Fruit fly (Drosophila melanogaster) whole organism: ENCODE results near the gene djl.

Experiments
- CG8478 ChIP-seq: fragments of >200 bp; optimal IDR thresholded peaks from 2 replicates; lab custom pipeline; 2018; ENCODE audit warnings: inconsistent platforms
- Dll ChIP-seq: fragments of >200 bp; optimal IDR thresholded peaks from 2 replicates; lab custom pipeline; 2017
- EcR ChIP-seq, 2 experiments: fragments of >200 bp; optimal IDR thresholded peaks; 2 replicates each; lab custom pipeline; 2017; ENCODE audit warnings: missing biosample characterization in 2 of 2, missing genetic modification characterization in 2 of 2, missing genetic modification reagents in 2 of 2
- pan ChIP-seq: fragments of >200 bp; optimal IDR thresholded peaks from 2 replicates; lab custom pipeline; 2017
- psq ChIP-seq: fragments of >200 bp; optimal IDR thresholded peaks from 2 replicates; lab custom pipeline; 2017
- usp ChIP-seq: fragments of >200 bp; optimal IDR thresholded peaks from 2 replicates; lab custom pipeline; 2017; ENCODE audit warnings: missing biosample characterization, missing genetic modification characterization, mixed read lengths

Gene djl

DNA sequence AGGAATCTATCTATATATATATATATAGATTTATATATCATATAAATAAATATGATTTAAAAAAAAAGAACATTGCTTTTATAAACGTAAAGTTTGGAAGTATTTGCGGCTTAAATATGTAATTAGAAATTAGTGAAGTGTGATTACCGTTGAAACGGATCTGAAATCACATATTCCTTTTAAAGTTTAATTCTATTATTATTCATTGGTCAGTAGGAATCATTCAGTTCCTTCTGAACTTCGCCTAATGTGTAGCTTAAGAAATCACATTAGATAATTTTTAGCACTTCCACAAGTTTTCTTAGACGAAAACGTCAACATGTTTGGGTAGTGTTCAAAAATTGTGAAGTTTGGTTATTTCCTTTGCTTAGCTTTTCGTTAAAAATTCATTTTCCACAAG, at the start of gene djl:
TSS of gene djl (plus strand) at position 301 of the 400 bp plus-strand sequence.
- TF ChIP-seq pan (lab: Kevin White, UChicago) (no peak), EcR (GFP tag; optimal IDR thresholded peaks at IDR 0.05; lab: Kevin White, UChicago) (no peak)

DNA sequence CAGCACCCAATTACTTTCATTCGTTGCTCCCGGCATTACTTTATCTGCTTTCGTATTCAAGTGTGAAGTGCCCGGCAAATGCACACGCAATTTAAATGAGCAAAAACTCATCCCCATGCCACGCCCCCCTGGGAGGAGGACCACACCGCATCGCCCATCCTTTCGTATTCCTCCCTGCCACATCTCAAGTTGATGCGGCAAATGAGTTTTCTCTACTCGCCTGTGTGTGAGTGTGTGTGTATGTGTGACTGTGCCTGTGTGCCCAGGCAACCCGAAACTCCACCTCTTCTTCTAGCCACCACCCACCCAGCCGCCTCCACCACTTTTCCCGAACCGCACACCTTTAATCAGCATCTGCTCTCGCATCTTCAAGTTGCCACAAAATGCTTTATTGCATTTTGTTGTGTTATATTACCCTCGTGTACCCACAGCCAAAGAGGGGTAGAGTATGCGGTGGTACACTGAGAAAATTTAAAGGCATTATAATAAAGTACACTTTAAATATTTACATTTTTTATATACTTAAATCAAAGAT, 49.5 kb upstream of the djl start:
- TF ChIP-seq CG8478 (lab: Kevin White, UChicago) (no peak), pan (lab: Kevin White, UChicago) (no peak), psq (no peak), usp (GFP tag; lab: Kevin White, UChicago) (no peak), Dll (lab: Kevin White, UChicago) (no peak)

DNA sequence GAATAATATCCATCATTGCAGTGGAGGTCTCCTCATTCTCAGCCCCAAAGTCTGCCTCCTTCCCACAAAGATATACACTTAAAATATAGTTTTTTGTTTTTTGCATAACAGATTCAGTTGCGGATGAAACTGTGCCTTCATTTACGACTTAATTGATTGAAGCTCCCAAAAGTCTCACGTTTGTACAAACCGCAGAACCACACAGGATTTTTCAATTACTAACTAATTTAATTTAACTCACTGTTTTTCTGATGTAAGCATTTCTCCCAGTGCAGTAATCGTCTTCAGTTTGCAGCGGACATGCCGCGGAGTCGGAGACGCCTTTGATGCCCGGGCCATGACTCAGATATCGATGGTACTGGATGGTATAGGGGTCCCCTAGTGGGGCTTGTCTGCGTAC, 36.0 kb upstream of the djl start:
- TF ChIP-seq psq (no peak), EcR (GFP tag; optimal IDR thresholded peaks at IDR 0.05; lab: Kevin White, UChicago) (no peak), usp (GFP tag; lab: Kevin White, UChicago) (no peak), pan (lab: Kevin White, UChicago) (no peak), Dll (lab: Kevin White, UChicago) (no peak)

DNA sequence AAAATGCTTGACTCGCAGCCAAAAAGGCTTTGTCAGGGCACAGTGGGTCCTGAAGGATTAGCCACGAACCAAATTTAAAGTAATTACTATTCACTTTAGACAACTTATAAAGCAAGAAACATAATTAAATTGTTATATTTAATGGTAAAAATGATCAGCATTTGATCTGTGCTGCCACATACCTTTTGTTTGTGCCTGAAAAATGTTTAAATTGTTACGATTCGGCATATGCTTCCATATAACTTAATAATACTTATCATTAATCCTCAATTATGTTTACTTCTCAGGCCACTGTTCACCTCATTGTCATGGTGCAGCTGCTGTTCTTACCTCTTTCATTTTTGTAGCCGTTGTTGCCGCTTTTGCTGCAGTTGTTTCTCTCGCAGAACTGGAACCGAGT, 35.3 kb upstream of the djl start:
- TF ChIP-seq CG8478 (lab: Kevin White, UChicago), result no peak
- no peak for TF ChIP-seq psq
- no peak for TF ChIP-seq usp (GFP tag; lab: Kevin White, UChicago)
- TF ChIP-seq EcR (GFP tag; optimal IDR thresholded peaks at IDR 0.05; lab: Kevin White, UChicago), result no peak
- TF ChIP-seq pan (lab: Kevin White, UChicago), result no peak
- no peak for TF ChIP-seq Dll (lab: Kevin White, UChicago)

DNA sequence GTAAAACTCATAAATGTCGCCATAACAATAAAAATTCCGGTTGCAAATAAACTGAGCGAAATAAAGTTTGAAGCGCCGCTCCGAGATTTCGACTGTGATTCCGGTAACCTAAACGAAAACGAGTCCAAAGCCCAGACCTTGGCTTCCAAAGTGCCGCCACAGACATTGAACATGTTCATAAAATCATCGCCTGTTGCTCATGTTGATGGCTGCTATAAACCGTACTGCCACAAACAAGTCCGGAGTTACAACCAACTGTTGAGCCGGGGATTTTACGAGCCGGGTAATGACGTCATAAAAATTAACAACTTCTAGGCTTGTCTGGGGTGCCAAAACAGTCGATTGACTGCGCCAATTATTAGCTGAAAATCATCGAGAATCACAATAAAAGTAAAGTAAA, 32.0 kb upstream of the djl start:
- TF ChIP-seq EcR (GFP tag; optimal IDR thresholded peaks at IDR 0.05; lab: Kevin White, UChicago) (no peak), Dll (lab: Kevin White, UChicago) (no peak), CG8478 (lab: Kevin White, UChicago) (no peak), psq (no peak), usp (GFP tag; lab: Kevin White, UChicago) (no peak), pan (lab: Kevin White, UChicago) (no peak)

DNA sequence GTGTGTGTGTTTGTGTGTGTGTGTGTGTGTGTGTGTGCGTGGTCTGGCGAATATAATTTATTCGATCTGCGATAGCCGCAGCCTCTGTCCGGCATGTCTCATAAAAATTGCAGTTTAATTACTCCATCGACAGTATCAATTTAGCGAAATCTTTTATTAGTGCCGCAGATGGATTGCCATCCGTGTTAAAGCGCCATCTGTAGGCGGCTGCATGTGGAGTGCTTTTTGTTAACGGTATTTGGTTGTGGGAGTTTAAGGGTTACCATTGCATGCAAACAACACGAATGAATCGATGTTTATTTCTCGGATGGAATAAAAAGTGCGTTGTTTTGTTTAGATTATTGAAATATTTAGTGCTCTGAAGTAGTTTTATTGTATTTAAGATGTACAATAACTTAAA, 31.1 kb upstream of the djl start:
- no peak for TF ChIP-seq usp (GFP tag; lab: Kevin White, UChicago)
- TF ChIP-seq EcR (GFP tag; optimal IDR thresholded peaks at IDR 0.05; lab: Kevin White, UChicago), result no peak
- TF ChIP-seq psq, result no peak
- TF ChIP-seq CG8478 (lab: Kevin White, UChicago), result no peak
- TF ChIP-seq Dll (lab: Kevin White, UChicago), result no peak

DNA sequence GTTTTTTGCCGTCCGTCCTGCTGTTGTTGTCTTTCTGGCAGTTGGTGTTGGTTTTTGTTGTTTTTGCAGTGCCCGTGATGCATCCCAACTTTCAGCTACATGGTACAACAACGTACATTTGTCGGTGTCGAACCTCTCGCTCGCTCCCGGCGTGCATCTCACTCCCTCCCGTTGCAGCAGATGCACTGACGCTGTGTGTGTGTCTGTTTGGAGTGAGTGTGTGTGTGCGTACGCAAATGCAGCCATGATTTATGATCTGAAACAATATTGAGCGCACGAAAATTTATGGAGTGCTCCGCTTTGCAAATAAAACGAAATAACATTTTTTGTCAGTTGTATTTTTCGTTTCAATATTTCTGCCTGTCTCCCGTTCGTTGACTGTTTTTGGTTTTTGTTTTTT, 29.0 kb upstream of the djl start:
- TF ChIP-seq psq, result no peak
- TF ChIP-seq EcR (GFP tag; optimal IDR thresholded peaks at IDR 0.05; lab: Kevin White, UChicago), result no peak
- TF ChIP-seq Dll (lab: Kevin White, UChicago), result no peak
- TF ChIP-seq pan (lab: Kevin White, UChicago), result no peak
- no peak for TF ChIP-seq CG8478 (lab: Kevin White, UChicago)
- no peak for TF ChIP-seq usp (GFP tag; lab: Kevin White, UChicago)

DNA sequence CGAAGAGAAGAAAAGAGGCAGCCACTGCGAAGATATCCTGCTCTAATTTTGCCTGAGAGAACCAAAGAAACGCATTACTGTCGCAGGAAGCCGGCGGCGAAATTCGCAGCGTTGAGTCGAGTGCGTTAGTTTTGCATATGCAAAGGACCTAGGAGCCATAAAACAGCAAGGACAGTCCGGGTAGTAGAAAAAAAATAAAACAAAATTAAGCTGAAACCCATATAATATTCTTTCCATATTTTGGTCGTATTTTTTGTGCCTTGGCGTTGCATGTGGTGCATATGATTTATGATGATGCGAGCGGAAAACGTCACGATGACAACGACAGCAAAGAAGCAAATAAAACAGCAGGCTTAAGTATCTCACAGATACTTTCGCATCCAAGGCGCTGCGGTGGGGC, 26.9 kb upstream of the djl start:
- TF ChIP-seq pan (lab: Kevin White, UChicago) (no peak), EcR (GFP tag; optimal IDR thresholded peaks at IDR 0.05; lab: Kevin White, UChicago) (no peak), Dll (lab: Kevin White, UChicago) (no peak), psq (no peak), CG8478 (lab: Kevin White, UChicago) (no peak), usp (GFP tag; lab: Kevin White, UChicago) (no peak)

DNA sequence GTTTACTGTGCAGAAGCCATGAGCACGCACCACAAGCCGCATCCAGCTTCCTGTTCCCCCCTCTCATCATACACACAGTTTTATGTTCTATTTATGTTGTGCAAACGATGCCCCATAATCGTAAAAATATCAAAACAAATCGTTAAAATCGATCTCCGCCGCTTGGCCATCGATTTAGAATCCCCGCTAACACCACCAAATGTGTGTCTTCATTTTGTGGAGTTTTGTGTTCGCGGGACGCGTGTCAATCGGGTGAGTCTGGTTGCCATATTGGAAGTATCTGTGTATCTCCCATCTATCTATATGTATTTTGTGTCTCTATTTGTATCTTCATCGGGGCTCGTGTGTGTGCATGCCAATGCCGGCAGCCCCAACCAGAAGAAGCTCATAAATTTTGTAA, 26.1 kb upstream of the djl start:
- TF ChIP-seq psq (no peak), EcR (GFP tag; optimal IDR thresholded peaks at IDR 0.05; lab: Kevin White, UChicago) (no peak), Dll (lab: Kevin White, UChicago) (no peak), CG8478 (lab: Kevin White, UChicago) (no peak), pan (lab: Kevin White, UChicago) (no peak), usp (GFP tag; lab: Kevin White, UChicago) (no peak)

DNA sequence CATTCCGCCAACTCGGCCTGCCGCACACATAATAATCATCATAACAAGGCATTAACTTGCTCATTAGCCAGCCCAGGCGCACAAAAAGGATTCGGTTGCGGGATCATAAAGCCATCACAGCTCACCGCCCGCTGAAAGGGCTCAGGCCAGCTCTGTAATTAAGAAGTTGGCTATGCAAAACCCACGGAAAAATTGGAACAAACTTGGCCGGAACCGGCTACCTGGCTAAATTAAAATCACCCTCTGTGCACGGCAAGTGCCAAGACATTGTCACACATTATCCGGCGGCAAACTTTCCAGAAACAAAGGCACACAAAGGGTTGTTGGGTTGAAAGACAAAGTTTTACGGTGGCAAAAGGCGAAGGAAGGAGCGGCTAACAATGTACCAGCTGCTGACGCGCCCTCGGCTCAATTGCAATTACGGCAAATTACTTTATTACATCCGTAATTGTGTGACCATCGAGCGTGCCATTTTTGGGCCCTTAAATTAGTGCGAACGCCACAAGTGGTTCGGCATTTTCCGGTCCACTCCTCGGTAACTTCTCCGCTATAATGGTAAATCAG, 24.8 kb upstream of the djl start:
- no peak for TF ChIP-seq psq
- TF ChIP-seq EcR (GFP tag; optimal IDR thresholded peaks at IDR 0.05; lab: Kevin White, UChicago), result no peak
- no peak for TF ChIP-seq Dll (lab: Kevin White, UChicago)
- TF ChIP-seq CG8478 (lab: Kevin White, UChicago), result no peak
- TF ChIP-seq pan (lab: Kevin White, UChicago), result no peak
- TF ChIP-seq usp (GFP tag; lab: Kevin White, UChicago), result no peak

DNA sequence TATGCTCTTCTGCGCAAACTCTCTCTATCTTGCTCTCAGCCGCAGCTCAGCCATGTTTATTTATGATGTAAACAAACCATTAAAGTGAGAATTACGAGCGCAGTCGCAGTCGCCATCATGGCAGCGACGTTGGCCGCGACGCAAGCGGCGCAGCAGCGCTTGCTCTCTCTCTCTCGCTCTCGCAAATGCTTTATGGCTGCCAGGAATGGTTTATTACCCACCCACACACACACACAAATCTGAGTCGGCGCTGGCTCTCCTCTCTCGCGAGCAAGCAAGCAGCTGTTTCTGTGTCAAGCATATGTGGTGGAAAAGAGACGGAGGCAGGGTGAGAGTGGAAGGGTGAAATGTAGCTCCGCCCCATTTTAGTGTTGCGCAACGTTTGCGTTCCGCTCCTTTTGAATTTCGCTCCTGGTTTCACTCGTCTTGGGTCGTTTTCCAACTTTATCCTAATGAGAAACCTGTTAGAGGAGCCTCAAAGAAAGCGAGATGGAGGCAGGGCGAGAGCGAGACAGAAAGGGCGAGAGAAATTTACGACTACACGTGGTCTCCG, 23.2 kb upstream of the djl start:
- TF ChIP-seq CG8478 (lab: Kevin White, UChicago) (no peak), usp (GFP tag; lab: Kevin White, UChicago) (no peak), Dll (lab: Kevin White, UChicago) (peak; percentile 85)

DNA sequence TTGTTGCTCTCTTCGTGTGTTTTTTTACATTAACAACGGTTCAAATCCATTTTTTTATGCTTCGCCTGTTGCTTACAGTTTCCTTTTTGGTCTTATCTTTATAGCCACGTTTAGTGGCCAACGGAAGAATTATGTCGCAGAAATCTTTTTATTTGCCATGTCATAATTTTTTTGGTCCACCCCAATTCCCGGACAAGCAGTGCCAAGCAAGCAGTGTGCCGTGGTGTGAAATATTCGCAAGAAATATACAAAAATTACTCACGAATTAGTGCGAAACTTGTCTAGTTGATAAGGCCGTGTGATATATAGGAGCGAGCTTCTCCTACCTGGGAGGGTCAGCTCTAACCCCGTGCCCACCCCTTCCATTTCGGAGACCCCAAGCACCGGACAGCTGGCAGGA, 19.7 kb upstream of the djl start:
- no peak for TF ChIP-seq usp (GFP tag; lab: Kevin White, UChicago)
